Worm (Caenorhabditis elegans) whole organism, mixed stage, embryonic: ENCODE data around the gene srx-133.

ENCODE experiments used
- M03D4.4 ChIP-seq: sonication (generic microtip); optimal IDR thresholded peaks from 2 replicates; lab custom pipeline; 2017; ENCODE audit warnings: mild to moderate bottlenecking, missing genetic modification characterization, missing compliant biosample characterization
- bed-3 ChIP-seq: fragments of 200-800 bp; sonication (Bioruptor generic); optimal IDR thresholded peaks from 3 replicates; lab custom pipeline; 2018; ENCODE audit warnings: mild to moderate bottlenecking, missing genetic modification characterization, moderate library complexity, missing compliant biosample characterization
- blmp-1 ChIP-seq: fragments of 150-350 bp; optimal IDR thresholded peaks from 2 replicates; lab custom pipeline; 2014; ENCODE audit warnings: missing biosample characterization, missing genetic modification characterization
- ceh-39 ChIP-seq: fragments of 150-350 bp; optimal IDR thresholded peaks from 2 replicates; lab custom pipeline; 2014; ENCODE audit warnings: missing biosample characterization, missing genetic modification characterization
- ceh-43 ChIP-seq: fragments of 200-800 bp; sonication (Bioruptor generic); optimal IDR thresholded peaks from 2 replicates; lab custom pipeline; 2018; ENCODE audit warnings: mild to moderate bottlenecking, missing genetic modification characterization, moderate library complexity, missing compliant biosample characterization
- ceh-83 ChIP-seq: fragments of 200-800 bp; sonication (Bioruptor generic); optimal IDR thresholded peaks from 2 replicates; lab custom pipeline; 2018; ENCODE audit warnings: mild to moderate bottlenecking, missing genetic modification characterization, missing compliant biosample characterization
- cnd-1 ChIP-seq: fragments of 200-800 bp; sonication (Bioruptor generic); optimal IDR thresholded peaks from 2 replicates; lab custom pipeline; 2018; ENCODE audit warnings: mild to moderate bottlenecking, missing genetic modification characterization, missing compliant biosample characterization
- drap-1 ChIP-seq: fragments of 200-800 bp; sonication (Bioruptor generic); optimal IDR thresholded peaks from 3 replicates; lab custom pipeline; 2018; ENCODE audit warnings: mild to moderate bottlenecking, missing genetic modification characterization, missing compliant biosample characterization
- elt-1 ChIP-seq: sonication (generic microtip); optimal IDR thresholded peaks from 2 replicates; lab custom pipeline; 2017; ENCODE audit warnings: missing genetic modification characterization, mild to moderate bottlenecking, missing compliant biosample characterization, antibody characterized with exemption, moderate library complexity, borderline replicate concordance; ENCODE audit not compliant: insufficient read depth
- elt-3 ChIP-seq: fragments of 150-350 bp; optimal IDR thresholded peaks from 2 replicates; lab custom pipeline; 2014; ENCODE audit warnings: missing biosample characterization, missing genetic modification characterization
- flh-1 ChIP-seq: fragments of 200-800 bp; sonication (Bioruptor generic); optimal IDR thresholded peaks from 2 replicates; lab custom pipeline; 2018; ENCODE audit warnings: mild to moderate bottlenecking, missing genetic modification characterization, moderate library complexity, missing compliant biosample characterization
- ham-2 ChIP-seq: fragments of 200-800 bp; sonication (Bioruptor generic); optimal IDR thresholded peaks from 2 replicates; lab custom pipeline; 2018; ENCODE audit warnings: mild to moderate bottlenecking, missing genetic modification characterization, missing compliant biosample characterization
- hlh-1 ChIP-seq: fragments of 150-350 bp; optimal IDR thresholded peaks from 2 replicates; lab custom pipeline; 2014; ENCODE audit warnings: missing biosample characterization, missing genetic modification reagents, missing genetic modification characterization
- lin-13 ChIP-seq: fragments of 150-350 bp; optimal IDR thresholded peaks from 2 replicates; lab custom pipeline; 2014; ENCODE audit warnings: missing biosample characterization, missing genetic modification characterization
- lin-32 ChIP-seq: fragments of 200-800 bp; sonication (Bioruptor generic); optimal IDR thresholded peaks from 2 replicates; lab custom pipeline; 2018; ENCODE audit warnings: mild to moderate bottlenecking, missing genetic modification characterization, missing compliant biosample characterization
- mep-1 ChIP-seq: fragments of 150-350 bp; optimal IDR thresholded peaks from 2 replicates; lab custom pipeline; 2017; ENCODE audit warnings: missing biosample characterization, missing genetic modification reagents, missing genetic modification characterization, inconsistent platforms
- nhr-12 ChIP-seq: fragments of 150-350 bp; optimal IDR thresholded peaks from 2 replicates; lab custom pipeline; 2014; ENCODE audit warnings: missing biosample characterization, missing genetic modification characterization
- nhr-2 ChIP-seq: fragments of 150-350 bp; optimal IDR thresholded peaks from 2 replicates; lab custom pipeline; 2014; ENCODE audit warnings: missing biosample characterization, missing genetic modification characterization
- nhr-28 ChIP-seq: fragments of 150-350 bp; optimal IDR thresholded peaks from 2 replicates; lab custom pipeline; 2014; ENCODE audit warnings: missing biosample characterization, missing genetic modification characterization
- nhr-76 ChIP-seq: sonication (generic microtip); optimal IDR thresholded peaks from 2 replicates; lab custom pipeline; 2017; ENCODE audit warnings: missing biosample characterization, missing genetic modification characterization
- pha-4 ChIP-seq: fragments of 150-350 bp; optimal IDR thresholded peaks from 2 replicates; lab custom pipeline; 2018; ENCODE audit warnings: missing biosample characterization, missing genetic modification reagents, missing genetic modification characterization
- sem-2 ChIP-seq: fragments of 200-800 bp; sonication (Bioruptor generic); optimal IDR thresholded peaks from 2 replicates; lab custom pipeline; 2018; ENCODE audit warnings: mild to moderate bottlenecking, missing genetic modification characterization, missing compliant biosample characterization
- sptf-1 ChIP-seq: sonication (generic microtip); optimal IDR thresholded peaks from 2 replicates; lab custom pipeline; 2017; ENCODE audit warnings: mild to moderate bottlenecking, missing genetic modification characterization, moderate library complexity, missing compliant biosample characterization
- tbx-8 ChIP-seq: fragments of 200-800 bp; sonication (Bioruptor generic); optimal IDR thresholded peaks from 2 replicates; lab custom pipeline; 2018; ENCODE audit warnings: mild to moderate bottlenecking, missing genetic modification characterization, moderate library complexity, missing compliant biosample characterization
- unc-120 ChIP-seq: sonication (generic microtip); optimal IDR thresholded peaks from 2 replicates; lab custom pipeline; 2017; ENCODE audit warnings: missing genetic modification characterization, missing compliant biosample characterization; ENCODE audit not compliant: poor library complexity, severe bottlenecking
- unc-39 ChIP-seq: fragments of 150-350 bp; optimal IDR thresholded peaks from 2 replicates; lab custom pipeline; 2014; ENCODE audit warnings: missing biosample characterization, missing genetic modification characterization
- zip-8 ChIP-seq: fragments of 150-350 bp; optimal IDR thresholded peaks from 2 replicates; lab custom pipeline; 2014; ENCODE audit warnings: missing biosample characterization, missing genetic modification characterization
- ztf-11 ChIP-seq: fragments of 150-350 bp; optimal IDR thresholded peaks from 2 replicates; lab custom pipeline; 2014; ENCODE audit warnings: missing biosample characterization, missing genetic modification characterization

srx-133 gene

ce11 chrV:13857132-13857531 is 8.7 kb downstream of the srx-133 start, which contains the start of gene srx-136:
Gene srx-136 (plus strand): TSS chrV:13857432.
- TF ChIP-seq nhr-12 (tag; lab: Kevin White, UChicago), result no peak
- TF ChIP-seq elt-1 (tag; lab: Kevin White, UChicago), result no peak
- no peak for TF ChIP-seq nhr-76 (tag; lab: Kevin White, UChicago)
- TF ChIP-seq unc-120, result no peak
- no peak for TF ChIP-seq M03D4.4 (tag; lab: Kevin White, UChicago)
- no peak for TF ChIP-seq lin-13 (tag; lab: Kevin White, UChicago)
- TF ChIP-seq tbx-8, result no peak
- TF ChIP-seq zip-8 (tag; lab: Kevin White, UChicago), result no peak
- TF ChIP-seq mep-1 (tag; lab: Kevin White, UChicago), result no peak
- TF ChIP-seq hlh-1, result no peak
- no peak for TF ChIP-seq flh-1
- no peak for TF ChIP-seq nhr-28
- no peak for TF ChIP-seq sptf-1 (tag; lab: Kevin White, UChicago)
- TF ChIP-seq pha-4 (tag; lab: Kevin White, UChicago), result no peak
- no peak for TF ChIP-seq bed-3 (GFP tag; lab: Kevin White, UChicago)
- TF ChIP-seq, all 35 proteins: peak for 0

- TF ChIP-seq unc-39 (tag; lab: Kevin White, UChicago) (no peak), blmp-1 (no peak), ceh-39 (tag; lab: Kevin White, UChicago) (no peak), unc-120 (no peak), pha-4 (tag; lab: Kevin White, UChicago) (no peak), ceh-83 (GFP tag; lab: Kevin White, UChicago) (no peak), lin-32 (GFP tag; lab: Kevin White, UChicago) (no peak)
Measured at ce11 chrV:13858906-13859305, 10.4 kb downstream of the srx-133 start, which contains the start of gene srx-135. Gene srx-135 (plus strand): TSS chrV:13859206.

ce11 chrV:13862505-13862904 is 14.0 kb downstream of the srx-133 start, which contains the start of gene srx-137:
Gene srx-137 (plus strand): TSS chrV:13862805.
- no peak for TF ChIP-seq ztf-11 (tag; lab: Kevin White, UChicago)
- no peak for TF ChIP-seq elt-3 (tag; lab: Kevin White, UChicago)
- TF ChIP-seq cnd-1, result no peak
- TF ChIP-seq M03D4.4 (tag; lab: Kevin White, UChicago), result no peak
- TF ChIP-seq zip-8 (tag; lab: Kevin White, UChicago), result no peak
- TF ChIP-seq nhr-12 (tag; lab: Kevin White, UChicago), result no peak
- no peak for TF ChIP-seq drap-1
- no peak for TF ChIP-seq flh-1
- TF ChIP-seq nhr-2 (tag; lab: Kevin White, UChicago), result no peak

- no peak for TF ChIP-seq nhr-2 (tag; lab: Kevin White, UChicago)
- TF ChIP-seq ceh-39 (tag; lab: Kevin White, UChicago), result no peak
- TF ChIP-seq ham-2 (GFP tag; lab: Kevin White, UChicago), result no peak
- no peak for TF ChIP-seq unc-120
- no peak for TF ChIP-seq elt-3 (tag; lab: Kevin White, UChicago)
- TF ChIP-seq ceh-83 (GFP tag; lab: Kevin White, UChicago), result no peak
- TF ChIP-seq lin-32 (GFP tag; lab: Kevin White, UChicago), result no peak
- no peak for TF ChIP-seq ztf-11 (tag; lab: Kevin White, UChicago)
- no peak for TF ChIP-seq nhr-76 (tag; lab: Kevin White, UChicago)
- no peak for TF ChIP-seq unc-39 (tag; lab: Kevin White, UChicago)
Measured at ce11 chrV:13863700-13864099, 15.2 kb downstream of the srx-133 start.

- TF ChIP-seq elt-1 (tag; lab: Kevin White, UChicago) (peak; percentile 91), ham-2 (GFP tag; lab: Kevin White, UChicago) (peak; percentile 28), ztf-11 (tag; lab: Kevin White, UChicago) (no peak), sptf-1 (tag; lab: Kevin White, UChicago) (no peak)
Measured at ce11 chrV:13866353-13866752, 17.9 kb downstream of the srx-133 start, which contains the start of gene nhr-175. Gene nhr-175 (plus strand): TSS chrV:13866691.

- TF ChIP-seq drap-1, result peak; percentile 50
- TF ChIP-seq ceh-43 (GFP tag; lab: Kevin White, UChicago), result peak; percentile 5
- peak; percentile 46 for TF ChIP-seq sem-2
- TF ChIP-seq ceh-83 (GFP tag; lab: Kevin White, UChicago), result peak; percentile 31
- TF ChIP-seq cnd-1, result peak; percentile 58
- TF ChIP-seq tbx-8, result peak; percentile 11
- TF ChIP-seq, all 35 proteins: peak for 6; not testable (repeated sequence) for 29
Measured at ce11 chrV:13868886-13869285, 20.4 kb downstream of the srx-133 start.
